Worm (Caenorhabditis elegans) whole organism, mixed stage, embryonic: ENCODE data around the gene R08D7.7.

Source experiments
- ceh-43 ChIP-seq: fragments of 200-800 bp; sonication (Bioruptor generic); optimal IDR thresholded peaks from 2 replicates; lab custom pipeline; 2018; ENCODE audit warnings: mild to moderate bottlenecking, missing genetic modification characterization, moderate library complexity, missing compliant biosample characterization
- elt-3 ChIP-seq: fragments of 150-350 bp; optimal IDR thresholded peaks from 2 replicates; lab custom pipeline; 2014; ENCODE audit warnings: missing biosample characterization, missing genetic modification characterization
- lsy-2 ChIP-seq: fragments of 150-350 bp; optimal IDR thresholded peaks from 2 replicates; lab custom pipeline; 2014; ENCODE audit warnings: missing biosample characterization, missing genetic modification characterization
- mep-1 ChIP-seq: fragments of 150-350 bp; optimal IDR thresholded peaks from 2 replicates; lab custom pipeline; 2017; ENCODE audit warnings: missing biosample characterization, missing genetic modification reagents, missing genetic modification characterization, inconsistent platforms
- mls-2 ChIP-seq: sonication (generic microtip); optimal IDR thresholded peaks from 2 replicates; lab custom pipeline; 2016; ENCODE audit warnings: mild to moderate bottlenecking, missing genetic modification characterization, moderate library complexity, missing compliant biosample characterization
- nhr-76 ChIP-seq: sonication (generic microtip); optimal IDR thresholded peaks from 2 replicates; lab custom pipeline; 2017; ENCODE audit warnings: missing biosample characterization, missing genetic modification characterization
- sem-2 ChIP-seq: fragments of 200-800 bp; sonication (Bioruptor generic); optimal IDR thresholded peaks from 2 replicates; lab custom pipeline; 2018; ENCODE audit warnings: mild to moderate bottlenecking, missing genetic modification characterization, missing compliant biosample characterization
- snpc-4 ChIP-seq: fragments of 150-350 bp; optimal IDR thresholded peaks from 2 replicates; lab custom pipeline; 2014; ENCODE audit warnings: missing biosample characterization, missing genetic modification characterization
- sptf-1 ChIP-seq: sonication (generic microtip); optimal IDR thresholded peaks from 2 replicates; lab custom pipeline; 2017; ENCODE audit warnings: mild to moderate bottlenecking, missing genetic modification characterization, moderate library complexity, missing compliant biosample characterization
- unc-120 ChIP-seq: sonication (generic microtip); optimal IDR thresholded peaks from 2 replicates; lab custom pipeline; 2017; ENCODE audit warnings: missing genetic modification characterization, missing compliant biosample characterization; ENCODE audit not compliant: poor library complexity, severe bottlenecking
- unc-39 ChIP-seq: fragments of 150-350 bp; optimal IDR thresholded peaks from 2 replicates; lab custom pipeline; 2014; ENCODE audit warnings: missing biosample characterization, missing genetic modification characterization
- unc-62 ChIP-seq: fragments of 150-350 bp; optimal IDR thresholded peaks from 2 replicates; lab custom pipeline; 2014; ENCODE audit warnings: missing biosample characterization, missing genetic modification reagents, missing genetic modification characterization

DNA sequence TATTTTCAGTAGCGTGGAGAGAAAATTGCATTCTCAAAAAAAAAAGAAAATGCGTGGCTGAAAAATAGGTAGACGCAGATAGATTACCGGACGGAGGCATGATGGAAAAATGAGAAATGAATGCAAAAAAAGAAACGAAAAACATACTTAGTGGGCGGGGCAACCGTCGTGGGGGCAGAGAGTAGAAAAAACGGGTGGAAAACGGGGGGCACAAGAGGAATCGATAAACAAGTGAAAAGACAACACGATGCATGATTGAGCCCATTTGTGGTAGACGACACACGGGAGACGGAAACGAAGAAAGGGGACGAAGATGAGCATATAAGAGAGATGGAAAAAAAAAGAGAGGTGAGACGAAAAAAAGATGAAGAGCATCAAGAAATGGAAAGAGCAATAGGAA is 1.3 kb upstream of the R08D7.7 start:
- TF ChIP-seq snpc-4 (tag; lab: Kevin White, UChicago): no peak
- no peak for TF ChIP-seq unc-39
- TF ChIP-seq elt-3 (tag; lab: Kevin White, UChicago): no peak
- no peak for TF ChIP-seq unc-120 (tag; lab: Kevin White, UChicago)
- TF ChIP-seq unc-62 (GFP tag; lab: Kevin White, UChicago): no peak
- TF ChIP-seq mls-2 (tag; lab: Kevin White, UChicago): no peak
- no peak for TF ChIP-seq sptf-1 (tag; lab: Kevin White, UChicago)
- TF ChIP-seq lsy-2: no peak
- TF ChIP-seq ceh-43 (GFP tag; lab: Kevin White, UChicago): no peak
- no peak for TF ChIP-seq mep-1
- no peak for TF ChIP-seq sem-2
- no peak for TF ChIP-seq nhr-76 (tag; lab: Kevin White, UChicago)
